Fruit fly (Drosophila melanogaster) whole organism, embryonic: Measurements from ENCODE around the gene Pex11c.
A peak's percentile ranks its signal among the peaks of the same experiment; 100 is the strongest.

ENCODE experiments used
- CG1024 ChIP-seq: fragments of 200-800 bp; sonication (Bioruptor generic); IDR thresholded peaks from 2 replicates; pipeline ENCODE4 v1.3.6; 2022; ENCODE audit warnings: missing biosample characterization, missing genetic modification characterization
- CG10462 ChIP-seq: fragments of 200-800 bp; sonication (Bioruptor generic); optimal IDR thresholded peaks from 2 replicates; lab custom pipeline; 2016; ENCODE audit warnings: missing biosample characterization, missing genetic modification characterization
- CG10959 ChIP-seq: fragments of 200-800 bp; sonication (Bioruptor generic); IDR thresholded peaks from 2 replicates; pipeline ENCODE4 v1.3.6; 2022; ENCODE audit warnings: missing biosample characterization, missing genetic modification characterization
- CG1233 ChIP-seq: fragments of 200-800 bp; sonication (Bioruptor generic); optimal IDR thresholded peaks from 4 replicates; lab custom pipeline; 2018; ENCODE audit warnings: missing biosample characterization, mild to moderate bottlenecking, missing genetic modification characterization
- CG12659 ChIP-seq: fragments of 200-800 bp; sonication (Bioruptor generic); optimal IDR thresholded peaks from 3 replicates; lab custom pipeline; 2017; ENCODE audit warnings: mild to moderate bottlenecking, missing biosample characterization, missing genetic modification reagents, missing genetic modification characterization
- CG12942 ChIP-seq: fragments of 200-800 bp; sonication (Bioruptor generic); optimal IDR thresholded peaks from 3 replicates; lab custom pipeline; 2016; ENCODE audit warnings: missing biosample characterization, missing genetic modification characterization
- CG13894 ChIP-seq: fragments of 200-800 bp; sonication (Bioruptor generic); optimal IDR thresholded peaks from 3 replicates; lab custom pipeline; 2018; ENCODE audit warnings: missing biosample characterization, mild to moderate bottlenecking, missing genetic modification characterization, moderate library complexity
- CG15073 ChIP-seq: fragments of 200-800 bp; sonication (Bioruptor generic); optimal IDR thresholded peaks from 2 replicates; lab custom pipeline; 2016; ENCODE audit warnings: missing biosample characterization, missing genetic modification characterization
- CG2116 ChIP-seq: fragments of 200-800 bp; sonication (Bioruptor generic); optimal IDR thresholded peaks from 3 replicates; lab custom pipeline; 2018; ENCODE audit warnings: missing biosample characterization, mild to moderate bottlenecking, missing genetic modification characterization
- CG30403 ChIP-seq: fragments of 200-800 bp; sonication (Bioruptor generic); optimal IDR thresholded peaks from 3 replicates; lab custom pipeline; 2016; ENCODE audit warnings: missing biosample characterization, missing genetic modification characterization
- CG3065 ChIP-seq: fragments of 200-800 bp; sonication (Bioruptor generic); optimal IDR thresholded peaks from 2 replicates; lab custom pipeline; 2016; ENCODE audit warnings: missing biosample characterization, missing genetic modification characterization
- CG31388 ChIP-seq: fragments of 200-800 bp; sonication (Bioruptor generic); optimal IDR thresholded peaks from 2 replicates; lab custom pipeline; 2016; ENCODE audit warnings: missing biosample characterization, missing genetic modification characterization
- CG34224 ChIP-seq: fragments of 200-800 bp; sonication (Bioruptor generic); IDR thresholded peaks from 3 replicates; pipeline ENCODE4 v1.3.6; 2022; ENCODE audit warnings: missing biosample characterization, missing genetic modification characterization; ENCODE audit not compliant: partially characterized antibody
- CG34376 ChIP-seq: fragments of 200-800 bp; sonication (Bioruptor generic); optimal IDR thresholded peaks from 2 replicates; lab custom pipeline; 2018; ENCODE audit warnings: missing biosample characterization, mild to moderate bottlenecking, missing genetic modification characterization
- CG34422 ChIP-seq: fragments of 200-800 bp; sonication (Bioruptor generic); IDR thresholded peaks from 3 replicates; pipeline ENCODE4 v1.3.6; 2022; ENCODE audit warnings: missing biosample characterization, missing genetic modification characterization
- CG3726 ChIP-seq: fragments of 200-800 bp; sonication (Bioruptor generic); IDR thresholded peaks from 3 replicates; pipeline ENCODE4, ENCODE4 v1.3.6; 2022; ENCODE audit warnings: missing biosample characterization, missing genetic modification characterization
- CG4404 ChIP-seq: fragments of 200-800 bp; sonication (Bioruptor generic); IDR thresholded peaks from 2 replicates; pipeline ENCODE4 v1.3.6; 2022; ENCODE audit warnings: missing biosample characterization, missing genetic modification characterization
- CG4730 ChIP-seq: fragments of 200-800 bp; sonication (Bioruptor generic); IDR thresholded peaks from 2 replicates; pipeline ENCODE4 v1.3.6; 2022; ENCODE audit warnings: missing biosample characterization, missing genetic modification characterization
- CG4854 ChIP-seq: fragments of 200-800 bp; sonication (Bioruptor generic); optimal IDR thresholded peaks from 2 replicates; lab custom pipeline; 2016; ENCODE audit warnings: missing biosample characterization, missing genetic modification characterization, inconsistent platforms
- CG5180 ChIP-seq: fragments of 200-800 bp; sonication (Bioruptor generic); optimal IDR thresholded peaks from 3 replicates; lab custom pipeline; 2017; ENCODE audit warnings: missing biosample characterization, missing genetic modification characterization, mild to moderate bottlenecking, moderate library complexity, missing genetic modification reagents
- CG7556 ChIP-seq: fragments of 200-800 bp; sonication (Bioruptor generic); optimal IDR thresholded peaks from 2 replicates; lab custom pipeline; 2017; ENCODE audit warnings: missing biosample characterization, mild to moderate bottlenecking, missing genetic modification characterization
- CkIIα-i1 ChIP-seq: fragments of 200-800 bp; sonication (Bioruptor generic); IDR thresholded peaks from 2 replicates; pipeline ENCODE4 v1.3.6; 2022; ENCODE audit warnings: missing biosample characterization, missing genetic modification characterization
- Dbx ChIP-seq: fragments of 200-800 bp; sonication (Bioruptor generic); IDR thresholded peaks from 3 replicates; pipeline ENCODE4 v1.3.6; 2022; ENCODE audit warnings: missing biosample characterization, missing genetic modification characterization
- Elba2 ChIP-seq: fragments of 200-800 bp; sonication (Bioruptor generic); optimal IDR thresholded peaks from 3 replicates; lab custom pipeline; 2016; ENCODE audit warnings: missing biosample characterization, missing genetic modification characterization
- H15 ChIP-seq: fragments of 200-800 bp; sonication (Bioruptor generic); IDR thresholded peaks from 3 replicates; pipeline ENCODE4 v1.3.6; 2022; ENCODE audit warnings: missing biosample characterization, missing genetic modification characterization
- HLHmδ ChIP-seq: fragments of 200-800 bp; sonication (Bioruptor generic); optimal IDR thresholded peaks from 2 replicates; lab custom pipeline; 2018; ENCODE audit warnings: missing biosample characterization, mild to moderate bottlenecking, missing genetic modification characterization, moderate library complexity
- Hr39 ChIP-seq: fragments of >200 bp; optimal IDR thresholded peaks from 2 replicates; lab custom pipeline; 2017
- Mad ChIP-seq: fragments of 200-800 bp; sonication (Bioruptor generic); optimal IDR thresholded peaks from 2 replicates; lab custom pipeline; 2016; ENCODE audit warnings: missing biosample characterization, missing genetic modification characterization
- Med ChIP-seq: fragments of 200-800 bp; sonication (Bioruptor generic); peaks from one replicate; lab custom pipeline; 2016; ENCODE audit warnings: missing biosample characterization, missing genetic modification characterization, mild to moderate bottlenecking, inconsistent platforms, moderate library complexity
- Scr ChIP-seq: fragments of 200-800 bp; sonication (Bioruptor generic); IDR thresholded peaks from 2 replicates; pipeline ENCODE4 v1.3.6; 2022; ENCODE audit warnings: missing biosample characterization, missing genetic modification characterization; ENCODE audit not compliant: partially characterized antibody
- Tbp ChIP-seq: fragments of >200 bp; optimal IDR thresholded peaks from 2 replicates; lab custom pipeline; 2018; ENCODE audit warnings: missing biosample characterization, missing genetic modification characterization
- abd-A ChIP-seq: fragments of 200-800 bp; sonication (Bioruptor generic); optimal IDR thresholded peaks from 3 replicates; lab custom pipeline; 2019; ENCODE audit warnings: missing biosample characterization, mild to moderate bottlenecking, missing genetic modification characterization, moderate library complexity
- amos ChIP-seq: fragments of 200-800 bp; sonication (Bioruptor generic); IDR thresholded peaks from 2 replicates; pipeline ENCODE4 v1.3.6; 2022; ENCODE audit warnings: missing biosample characterization, missing genetic modification characterization; ENCODE audit not compliant: partially characterized antibody
- bcd ChIP-seq: fragments of 200-800 bp; sonication (Bioruptor generic); optimal IDR thresholded peaks from 2 replicates; lab custom pipeline; 2017; ENCODE audit warnings: missing biosample characterization, mild to moderate bottlenecking, missing genetic modification characterization
- crp ChIP-seq, 2 experiments: fragments of 200-800 bp; sonication (Bioruptor generic); optimal IDR thresholded peaks; 2 replicates in 1 of 2; 3 replicates in 1 of 2; lab custom pipeline; 2017; ENCODE audit warnings: missing biosample characterization in 2 of 2, missing genetic modification characterization in 2 of 2, mild to moderate bottlenecking in 1 of 2, moderate library complexity in 1 of 2
- gcm2 ChIP-seq: fragments of 200-800 bp; sonication (Bioruptor generic); optimal IDR thresholded peaks from 2 replicates; lab custom pipeline; 2016; ENCODE audit warnings: missing biosample characterization, missing genetic modification characterization
- insv ChIP-seq, 2 experiments: fragments of 200-800 bp; sonication (Bioruptor generic); optimal IDR thresholded peaks; 3 replicates each; lab custom pipeline; 2016 to 2018; ENCODE audit warnings: missing biosample characterization in 2 of 2, missing genetic modification characterization in 2 of 2
- lilli ChIP-seq: fragments of 200-800 bp; sonication (Bioruptor generic); optimal IDR thresholded peaks from 3 replicates; lab custom pipeline; 2016; ENCODE audit warnings: missing biosample characterization, missing genetic modification characterization
- nerfin-1 ChIP-seq: fragments of 200-800 bp; sonication (Bioruptor generic); optimal IDR thresholded peaks from 3 replicates; lab custom pipeline; 2019; ENCODE audit warnings: missing biosample characterization, mild to moderate bottlenecking, missing genetic modification characterization, moderate library complexity
- p53 ChIP-seq: fragments of 200-800 bp; sonication (Bioruptor generic); optimal IDR thresholded peaks from 2 replicates; lab custom pipeline; 2016; ENCODE audit warnings: missing biosample characterization, missing genetic modification characterization
- pan ChIP-seq, 4 experiments: fragments of >200 bp in 3 of 4; fragments of 200-800 bp in 1 of 4; sonication (Bioruptor generic) in 1 of 4; optimal IDR thresholded peaks in 3 of 4; IDR thresholded peaks in 1 of 4; 2 replicates each; pipeline versions ENCODE4 v1.3.6 to Lab custom; 2017 to 2022; ENCODE audit warnings: missing biosample characterization in 2 of 4, missing genetic modification characterization in 2 of 4, mixed read lengths in 1 of 4
- psq ChIP-seq: fragments of 200-800 bp; sonication (Bioruptor generic); optimal IDR thresholded peaks from 2 replicates; lab custom pipeline; 2017; ENCODE audit warnings: missing biosample characterization, missing genetic modification characterization
- sens ChIP-seq: fragments of 200-800 bp; sonication (Bioruptor generic); peaks from one replicate; lab custom pipeline; 2016; ENCODE audit warnings: missing biosample characterization, missing genetic modification characterization
- seq ChIP-seq: fragments of 200-800 bp; sonication (Bioruptor generic); IDR thresholded peaks from 2 replicates; pipeline ENCODE4 v1.3.6; 2022; ENCODE audit warnings: missing biosample characterization, missing genetic modification characterization
- tap ChIP-seq: fragments of 200-800 bp; optimal IDR thresholded peaks from 3 replicates; lab custom pipeline; 2019; ENCODE audit warnings: missing biosample characterization, mild to moderate bottlenecking, missing genetic modification characterization, moderate library complexity
- tgo ChIP-seq: fragments of 200-800 bp; sonication (Bioruptor generic); IDR thresholded peaks from 3 replicates; pipeline ENCODE4 v1.3.6; 2022; ENCODE audit warnings: missing biosample characterization, missing genetic modification characterization
- toy ChIP-seq: fragments of 200-800 bp; sonication (Bioruptor generic); IDR thresholded peaks from 2 replicates; pipeline ENCODE4 v1.3.6; 2022; ENCODE audit warnings: missing biosample characterization, missing genetic modification characterization
- tx ChIP-seq: fragments of 200-800 bp; sonication (Bioruptor generic); optimal IDR thresholded peaks from 2 replicates; lab custom pipeline; 2016; ENCODE audit warnings: missing biosample characterization, missing genetic modification characterization
- yki ChIP-seq: fragments of >200 bp; optimal IDR thresholded peaks from 3 replicates; lab custom pipeline; 2018

Pex11c gene

dm6 chr3R:23212764-23213163 is 45.4 kb upstream of the Pex11c start (continued):
- TF ChIP-seq p53 (no peak), Dbx (GFP tag; lab: Robert Waterston, UW) (no peak), CG30403 (GFP tag; lab: Kevin White, UChicago) (no peak), CG5180 (peak; percentile 31), CG10462 (GFP tag; lab: Kevin White, UChicago) (no peak), amos (GFP tag; lab: Robert Waterston, UW) (no peak), Hr39 (lab: Kevin White, UChicago) (no peak)

DNA sequence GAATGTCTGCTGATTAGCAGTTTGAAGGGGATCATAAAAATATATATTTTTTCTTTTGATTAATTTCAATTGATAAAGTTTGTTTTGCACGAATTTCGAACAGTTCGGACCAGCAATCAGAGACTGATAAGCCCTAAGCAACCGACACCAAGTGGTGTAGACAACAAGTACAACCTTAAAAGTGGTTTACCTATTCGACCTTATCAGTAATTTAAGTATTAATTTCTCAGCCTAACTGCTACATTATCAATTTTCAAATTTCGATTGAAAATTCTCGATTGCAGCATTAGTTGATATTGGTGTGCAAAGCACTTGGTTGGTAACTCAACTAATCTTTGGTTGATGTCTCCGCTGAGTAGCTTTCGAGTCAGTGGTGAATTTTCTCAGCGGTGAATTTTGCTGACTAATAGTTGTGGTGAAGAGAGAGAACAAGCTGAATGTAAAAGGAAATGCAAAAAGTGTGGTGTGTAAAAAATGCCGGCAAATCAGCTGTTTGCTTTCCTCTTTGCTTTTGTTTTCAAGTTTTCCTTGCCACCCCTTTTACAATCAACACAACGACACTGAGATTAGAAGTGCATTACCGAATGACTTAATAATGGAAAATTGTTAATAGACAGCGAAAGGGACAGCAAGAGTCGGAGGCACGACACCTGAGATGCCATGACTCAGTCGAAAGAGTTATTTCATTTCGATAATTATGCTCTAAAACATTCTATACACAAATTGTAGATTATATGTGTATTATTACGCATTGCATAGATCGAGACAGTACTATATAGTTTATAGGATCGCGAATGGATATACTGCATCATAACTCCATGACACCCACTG is 43.3 kb upstream of the Pex11c start:
- TF ChIP-seq pan (optimal IDR thresholded peaks at IDR 0.05; lab: Kevin White, UChicago) (no peak), pan (GFP tag; optimal IDR thresholded peaks at IDR 0.05 in 1 of 2, IDR thresholded peaks at IDR 0.05 in 1 of 2) (no peak), CG10959 (no peak), bcd (no peak), Elba2 (GFP tag; lab: Kevin White, UChicago) (no peak), CG4404 (GFP tag; lab: Robert Waterston, UW) (no peak), abd-A (peak; percentile 83), lilli (GFP tag; lab: Kevin White, UChicago) (peak; percentile 7), CG7556 (GFP tag; lab: Kevin White, UChicago) (no peak), CG4730 (GFP tag; lab: Robert Waterston, UW) (no peak), crp (GFP tag; optimal IDR thresholded peaks at IDR 0.05; lab: Kevin White, UChicago) (peak in 1 of 2 experiments; percentile 75), CG4854 (GFP tag; lab: Kevin White, UChicago) (no peak), sens (GFP tag; lab: Kevin White, UChicago) (peak; percentile 65), toy (GFP tag; lab: Robert Waterston, UW) (no peak), seq (GFP tag; lab: Robert Waterston, UW) (no peak; the same call in 1 of the 2 replicates), Tbp (no peak), tap (tag; lab: Kevin White, UChicago) (no peak), Scr (GFP tag; lab: Robert Waterston, UW) (0 out of 2 replicates have a peak, but pooled peaks have one; percentile 26), CG3065 (GFP tag; lab: Kevin White, UChicago) (no peak), CG2116 (GFP tag; lab: Kevin White, UChicago) (peak; percentile 88), gcm2 (GFP tag; lab: Kevin White, UChicago) (no peak), CG1233 (no peak), H15 (no peak), CG3726 (GFP tag; lab: Robert Waterston, UW) (no peak), CG1024 (GFP tag; lab: Robert Waterston, UW) (no peak), tgo (no peak), CG12659 (GFP tag; lab: Kevin White, UChicago) (peak; percentile 8), Mad (GFP tag; lab: Kevin White, UChicago) (no peak), psq (GFP tag; lab: Kevin White, UChicago) (peak; percentile 24), CG15073 (no peak), CG12942 (GFP tag; lab: Kevin White, UChicago) (no peak), Med (GFP tag; lab: Kevin White, UChicago) (peak; percentile 74), CG31388 (GFP tag; lab: Kevin White, UChicago) (no peak), CkIIα-i1 (no peak), HLHmδ (GFP tag; lab: Kevin White, UChicago) (no peak), yki (lab: Kevin White, UChicago) (no peak), tx (GFP tag; lab: Kevin White, UChicago) (no peak), insv (GFP tag; optimal IDR thresholded peaks at IDR 0.05; lab: Kevin White, UChicago) (peak in 1 of 2 experiments; percentile 35), nerfin-1 (peak; percentile 37), CG13894 (tag; lab: Kevin White, UChicago) (peak; percentile 47), CG34224 (GFP tag; lab: Robert Waterston, UW) (no peak), CG34422 (GFP tag; lab: Robert Waterston, UW) (0 out of 3 replicates have a peak, but pooled peaks have one; percentile 23), CG34376 (GFP tag; lab: Kevin White, UChicago) (peak; percentile 97)
